Fruit fly (Drosophila melanogaster): ENCODE measurements around the gene Spn38F.

- TF ChIP-seq usp (GFP tag; optimal IDR thresholded peaks at IDR 0.05) (no peak), pan (optimal IDR thresholded peaks at IDR 0.05) (no peak), ey (GFP tag; optimal IDR thresholded peaks at IDR 0.05) (no peak), Myc (optimal IDR thresholded peaks at IDR 0.05) (no peak), foxo (GFP tag; optimal IDR thresholded peaks at IDR 0.05) (no peak), dmrt93B (GFP tag; optimal IDR thresholded peaks at IDR 0.05) (no peak), br (GFP tag; optimal IDR thresholded peaks at IDR 0.05) (no peak), Mio (GFP tag; optimal IDR thresholded peaks at IDR 0.05) (no peak), Jra (GFP tag; optimal IDR thresholded peaks at IDR 0.05) (no peak), psq (GFP tag; optimal IDR thresholded peaks at IDR 0.05) (no peak), OdsH (GFP tag; optimal IDR thresholded peaks at IDR 0.05) (no peak)
Measured at dm6 chr2L:20878463-20878862, 40.7 kb upstream of the Spn38F start.
